Fruit fly (Drosophila melanogaster) Kc167 (cell line): ENCODE data around the gene AdamTS-B.

Experiments used
- Myc ChIP-seq: fragments of >200 bp; optimal IDR thresholded peaks from 2 replicates; lab custom pipeline; 2017; ENCODE audit warnings: missing external identifiers
- Sin3A ChIP-seq: fragments of >200 bp; optimal IDR thresholded peaks from 2 replicates; lab custom pipeline; 2018; ENCODE audit warnings: missing external identifiers
- h ChIP-seq: fragments of >200 bp; optimal IDR thresholded peaks from 3 replicates; lab custom pipeline; 2018; ENCODE audit warnings: missing external identifiers
- insv ChIP-seq: fragments of >200 bp; optimal IDR thresholded peaks from 3 replicates; lab custom pipeline; 2018; ENCODE audit warnings: missing external identifiers
- psq ChIP-seq: fragments of >200 bp; optimal IDR thresholded peaks from 2 replicates; lab custom pipeline; 2017; ENCODE audit warnings: missing external identifiers
- ttk ChIP-seq: sonication (Bioruptor generic); optimal IDR thresholded peaks from 2 replicates; lab custom pipeline; 2017; ENCODE audit warnings: missing external identifiers

AdamTS-B gene

DNA sequence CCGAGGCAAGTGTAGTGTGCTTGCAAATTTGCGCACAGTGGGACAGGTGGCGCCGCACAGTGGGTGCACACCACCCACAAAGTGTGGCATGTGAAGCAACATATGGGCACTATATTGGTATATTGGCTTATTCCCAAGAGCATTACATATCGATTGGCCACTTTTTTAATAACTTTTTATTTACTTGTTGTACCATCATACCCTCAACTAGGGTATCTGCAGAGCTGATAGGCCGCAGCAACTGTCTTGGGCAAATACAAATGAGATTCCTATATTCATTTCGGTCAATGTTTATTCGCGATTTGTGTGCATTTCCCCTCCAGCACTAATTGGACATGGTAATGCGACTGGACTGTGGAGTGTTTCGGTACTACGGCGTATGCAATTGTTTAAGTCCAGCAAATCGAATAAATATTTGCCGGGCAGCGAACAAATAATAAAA lies 26.4 kb downstream of the AdamTS-B start:
- TF ChIP-seq insv (no peak), Sin3A (no peak), h (lab: Kevin White, UChicago) (no peak)

DNA sequence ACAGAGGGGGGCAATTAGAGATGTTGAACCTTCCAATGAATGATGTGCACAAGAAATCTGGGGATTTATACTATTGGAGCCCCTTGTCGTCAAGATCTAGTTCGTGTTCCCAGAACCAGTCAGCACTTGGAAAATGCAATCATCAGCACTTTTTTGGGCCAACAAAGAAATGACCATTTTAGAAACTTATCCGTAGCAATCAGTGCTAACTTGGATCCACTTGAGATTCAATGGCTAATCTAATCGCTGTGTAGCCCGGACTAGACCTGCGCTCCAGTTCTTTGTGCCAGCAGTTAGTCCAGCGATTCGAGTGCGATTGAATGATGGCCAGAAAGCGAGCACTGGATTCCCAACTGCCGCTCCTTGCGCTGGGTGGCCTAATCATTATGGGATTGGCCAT lies 34.1 kb downstream of the AdamTS-B start, which contains the start of gene CG15773:
CG15773 (plus strand) TSS at position 301 of the 400 bp plus-strand sequence.
- TF ChIP-seq ttk (lab: Kevin White, UChicago), result no peak
- no peak for TF ChIP-seq h (lab: Kevin White, UChicago)
- no peak for TF ChIP-seq Sin3A
- TF ChIP-seq Myc (lab: Kevin White, UChicago), result no peak
- TF ChIP-seq insv, result no peak
- no peak for TF ChIP-seq psq (lab: Kevin White, UChicago)

DNA sequence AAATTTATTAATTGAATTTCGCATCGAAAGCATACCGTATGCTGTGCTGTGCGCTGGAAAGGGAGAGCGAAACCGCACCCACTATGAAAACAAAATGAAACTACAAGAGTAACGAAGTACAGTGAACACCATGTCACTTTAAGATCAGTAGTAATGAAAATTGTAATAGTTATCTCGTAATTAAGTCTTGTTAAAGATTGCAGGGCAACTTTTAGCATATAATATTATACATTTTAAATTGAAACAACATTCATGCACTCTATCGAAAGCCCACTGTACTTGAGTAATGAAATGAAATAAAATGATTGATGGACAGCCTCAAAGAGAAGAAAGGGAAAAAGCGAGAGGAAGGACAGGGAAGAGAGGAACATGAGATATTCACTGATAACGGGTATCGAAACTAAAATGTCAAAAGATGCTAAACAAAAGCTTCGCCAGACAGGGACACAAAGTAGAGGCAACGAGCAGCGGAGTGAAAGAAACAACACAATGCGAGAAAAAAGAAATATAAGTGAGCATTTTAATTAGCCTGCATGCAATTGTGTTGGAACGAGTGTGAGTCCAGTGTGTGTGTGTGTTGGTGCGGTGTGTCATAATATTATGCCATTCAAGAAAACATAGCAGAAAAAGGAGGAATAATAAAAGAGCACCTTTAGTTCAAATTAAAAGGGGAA lies 37.0 kb downstream of the AdamTS-B start:
- no peak for TF ChIP-seq psq (lab: Kevin White, UChicago)
- TF ChIP-seq insv, result no peak
- TF ChIP-seq Myc (lab: Kevin White, UChicago), result no peak
- TF ChIP-seq h (lab: Kevin White, UChicago), result no peak
- TF ChIP-seq Sin3A, result no peak
- TF ChIP-seq ttk (lab: Kevin White, UChicago), result no peak

DNA sequence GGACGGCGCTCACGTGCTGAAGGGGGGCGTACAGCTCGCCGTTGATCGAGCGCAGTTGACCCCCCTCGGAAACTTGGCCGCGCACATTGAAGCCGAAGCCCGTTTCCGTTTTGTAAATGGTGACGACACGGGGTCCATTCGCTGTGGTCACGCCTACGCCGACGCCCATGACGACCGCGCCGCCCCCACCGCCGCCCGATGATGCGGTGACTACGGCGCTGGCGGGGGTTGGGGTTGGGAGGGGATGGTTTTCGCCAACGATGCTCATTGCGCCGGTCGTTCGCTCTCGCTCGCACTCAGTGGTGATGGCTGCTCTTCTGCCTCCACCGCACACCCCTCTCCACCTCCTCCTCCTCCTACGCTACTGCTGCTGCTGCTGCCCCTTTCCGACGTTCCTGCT lies 38.8 kb downstream of the AdamTS-B start:
- TF ChIP-seq psq (lab: Kevin White, UChicago) (no peak), Myc (lab: Kevin White, UChicago) (no peak), insv (no peak), ttk (lab: Kevin White, UChicago) (no peak), h (lab: Kevin White, UChicago) (no peak), Sin3A (no peak)

DNA sequence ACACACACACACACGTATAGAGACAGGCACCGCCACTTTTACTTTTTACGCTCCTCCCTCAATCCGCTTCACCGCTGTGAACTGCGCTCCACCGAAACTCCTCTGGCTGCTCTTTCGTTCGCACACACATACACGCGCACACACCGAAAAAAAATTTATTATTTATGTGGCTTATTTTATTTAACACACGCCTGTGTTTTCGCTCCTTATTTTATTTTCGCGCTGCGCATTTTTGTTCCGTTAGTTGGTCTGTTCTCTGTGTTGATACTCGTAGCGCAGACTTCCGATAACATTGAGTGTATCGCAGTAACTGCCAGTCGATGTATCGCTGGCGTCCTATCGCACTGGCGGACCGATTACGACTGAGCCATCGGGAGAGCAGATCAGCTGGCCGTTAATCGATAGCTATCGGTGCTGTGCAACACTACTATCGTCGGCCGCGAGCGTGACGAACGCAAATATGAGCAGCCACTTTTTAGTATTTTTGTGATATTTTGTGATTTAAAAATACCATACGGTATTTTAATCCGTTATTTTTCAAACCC lies 39.4 kb downstream of the AdamTS-B start, which contains the start of gene Snx27:
Snx27 (minus strand) TSS at position 356 of the 545 bp plus-strand sequence.
- TF ChIP-seq h (lab: Kevin White, UChicago), result no peak
- TF ChIP-seq psq (lab: Kevin White, UChicago), result no peak
- TF ChIP-seq Sin3A, result no peak
- no peak for TF ChIP-seq Myc (lab: Kevin White, UChicago)
- TF ChIP-seq ttk (lab: Kevin White, UChicago), result no peak
- TF ChIP-seq insv, result no peak

DNA sequence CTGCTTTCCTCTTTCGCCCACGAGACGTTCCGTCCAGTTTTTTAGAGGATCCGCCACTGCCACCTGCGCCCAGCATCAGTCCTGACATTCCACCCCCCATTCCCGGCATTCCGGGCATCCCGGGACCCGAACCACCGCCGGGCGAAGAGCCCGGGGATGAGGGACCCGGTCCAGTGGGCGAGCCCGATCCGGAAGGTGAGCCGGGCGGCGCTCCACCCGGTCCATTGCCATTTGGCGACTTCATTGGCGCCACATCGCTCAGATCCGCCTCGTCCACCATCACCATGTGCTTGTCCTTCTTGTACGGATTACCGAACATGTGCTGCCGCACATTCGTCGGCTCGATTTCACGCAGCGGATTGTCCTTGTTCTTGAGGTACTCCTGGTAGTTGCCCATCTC lies 43.3 kb downstream of the AdamTS-B start:
- TF ChIP-seq Myc (lab: Kevin White, UChicago) (no peak), ttk (lab: Kevin White, UChicago) (no peak), Sin3A (no peak), psq (lab: Kevin White, UChicago) (no peak), insv (no peak), h (lab: Kevin White, UChicago) (no peak)

DNA sequence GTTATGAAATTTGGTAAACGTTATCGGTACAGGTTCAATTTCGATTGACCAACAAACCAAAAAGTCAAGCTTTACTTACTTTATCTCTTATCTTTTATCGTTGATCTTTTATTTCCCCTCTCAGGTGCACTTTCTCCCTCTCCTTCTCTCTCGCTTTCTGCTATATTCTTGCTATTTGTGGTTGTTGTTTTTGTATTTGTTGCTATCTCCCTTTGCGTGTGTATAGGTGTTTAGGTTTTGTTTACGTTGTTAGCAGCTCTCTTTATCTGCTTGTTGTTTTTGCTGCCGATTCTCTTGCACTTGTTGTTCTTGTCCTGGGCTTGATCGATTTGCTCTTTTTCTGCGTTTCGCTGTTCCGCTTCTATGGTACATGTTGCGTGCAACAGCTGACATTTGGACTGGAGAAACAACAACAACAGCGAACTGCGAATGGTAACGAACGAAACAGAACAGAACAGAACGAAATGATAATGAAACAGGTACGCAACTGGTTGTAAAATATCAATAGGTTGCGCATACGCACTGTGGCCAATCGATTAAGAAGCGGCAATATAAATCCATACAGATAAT lies 46.0 kb downstream of the AdamTS-B start:
- TF ChIP-seq psq (lab: Kevin White, UChicago) (no peak), Sin3A (no peak), ttk (lab: Kevin White, UChicago) (no peak), h (lab: Kevin White, UChicago) (no peak), insv (no peak), Myc (lab: Kevin White, UChicago) (no peak)

DNA sequence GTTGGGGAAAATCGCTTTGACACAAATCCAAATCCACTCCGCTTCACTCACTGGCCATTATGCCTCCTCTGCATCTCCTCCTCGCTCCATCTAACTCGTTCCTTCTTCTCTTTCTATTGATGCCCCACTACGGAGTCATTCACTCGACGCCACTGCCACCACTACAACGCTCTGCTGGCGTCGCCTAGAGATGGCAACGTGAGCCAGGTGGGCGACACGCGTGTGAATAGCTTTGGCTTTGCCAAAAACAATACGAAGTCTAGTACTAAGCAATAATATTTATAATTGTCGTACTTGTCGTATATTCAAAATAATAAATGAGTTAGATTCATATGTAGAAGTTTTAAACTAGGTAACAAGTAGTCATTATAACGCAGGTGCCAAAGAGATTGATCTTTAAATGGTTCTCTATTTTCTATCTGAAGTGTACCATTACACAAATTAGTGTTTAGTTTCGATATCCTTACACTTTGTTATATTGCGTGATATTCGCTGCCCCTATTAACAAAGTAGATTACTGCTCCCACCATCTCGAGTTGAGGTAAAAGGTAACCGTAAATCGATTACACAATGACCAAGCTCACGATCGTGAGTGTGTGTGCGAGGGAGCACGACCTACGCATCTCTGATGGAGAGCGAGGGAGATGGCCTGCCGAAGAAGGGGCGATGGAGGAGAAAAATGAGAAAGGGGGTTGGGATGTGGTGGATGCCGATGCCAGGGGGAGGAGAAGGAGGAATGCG lies 46.8 kb downstream of the AdamTS-B start:
- TF ChIP-seq insv (no peak), ttk (lab: Kevin White, UChicago) (no peak), Sin3A (no peak), Myc (lab: Kevin White, UChicago) (no peak), h (lab: Kevin White, UChicago) (no peak), psq (lab: Kevin White, UChicago) (no peak)

DNA sequence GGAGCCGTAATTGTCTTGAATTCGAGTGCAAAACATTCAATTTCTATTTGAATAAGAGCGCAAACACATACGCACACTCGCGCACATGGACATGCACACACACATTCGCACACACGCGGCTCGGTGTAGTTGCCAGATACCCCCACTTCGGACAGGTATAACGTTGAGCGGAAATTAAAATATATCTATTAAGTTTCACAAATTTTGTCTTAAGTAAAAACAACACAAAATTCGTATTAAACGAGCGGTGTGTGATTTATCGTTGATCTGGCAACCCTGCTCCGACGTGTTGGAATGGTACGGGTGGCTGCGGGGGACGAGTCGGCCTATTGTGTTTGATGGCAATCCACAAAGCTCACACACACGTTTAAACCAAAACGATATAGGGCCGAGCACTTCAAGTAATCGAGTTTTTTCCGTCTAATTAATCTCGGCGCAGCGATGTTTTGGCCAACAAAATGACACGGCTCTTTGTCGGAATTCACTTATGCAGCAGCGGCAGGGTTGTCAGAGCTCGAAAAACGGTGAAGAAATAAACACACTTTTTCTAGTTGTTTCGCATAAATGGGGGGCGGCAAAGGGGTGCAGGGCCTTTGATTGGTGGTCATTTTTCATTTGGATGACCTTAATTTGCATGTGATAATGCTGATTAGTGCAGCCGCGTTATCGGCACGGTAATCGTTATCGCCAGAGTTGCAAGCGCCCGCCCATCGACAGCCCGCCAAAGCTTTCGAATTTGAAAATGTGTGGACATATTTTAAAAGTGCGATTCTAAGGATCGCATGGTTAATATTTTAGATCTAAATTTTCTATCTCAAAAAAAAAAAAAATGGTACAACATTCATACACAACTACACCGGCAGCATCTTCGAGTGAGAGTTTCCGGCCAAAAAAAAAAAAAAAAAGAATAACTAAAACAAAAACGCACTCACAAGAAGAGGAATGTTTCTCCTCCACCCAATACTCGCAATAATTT lies 47.8 kb downstream of the AdamTS-B start:
- TF ChIP-seq h (lab: Kevin White, UChicago), result no peak
- TF ChIP-seq ttk (lab: Kevin White, UChicago), result no peak
- TF ChIP-seq Sin3A, result no peak
- TF ChIP-seq psq (lab: Kevin White, UChicago), result no peak
- TF ChIP-seq insv, result no peak
- TF ChIP-seq Myc (lab: Kevin White, UChicago), result no peak

DNA sequence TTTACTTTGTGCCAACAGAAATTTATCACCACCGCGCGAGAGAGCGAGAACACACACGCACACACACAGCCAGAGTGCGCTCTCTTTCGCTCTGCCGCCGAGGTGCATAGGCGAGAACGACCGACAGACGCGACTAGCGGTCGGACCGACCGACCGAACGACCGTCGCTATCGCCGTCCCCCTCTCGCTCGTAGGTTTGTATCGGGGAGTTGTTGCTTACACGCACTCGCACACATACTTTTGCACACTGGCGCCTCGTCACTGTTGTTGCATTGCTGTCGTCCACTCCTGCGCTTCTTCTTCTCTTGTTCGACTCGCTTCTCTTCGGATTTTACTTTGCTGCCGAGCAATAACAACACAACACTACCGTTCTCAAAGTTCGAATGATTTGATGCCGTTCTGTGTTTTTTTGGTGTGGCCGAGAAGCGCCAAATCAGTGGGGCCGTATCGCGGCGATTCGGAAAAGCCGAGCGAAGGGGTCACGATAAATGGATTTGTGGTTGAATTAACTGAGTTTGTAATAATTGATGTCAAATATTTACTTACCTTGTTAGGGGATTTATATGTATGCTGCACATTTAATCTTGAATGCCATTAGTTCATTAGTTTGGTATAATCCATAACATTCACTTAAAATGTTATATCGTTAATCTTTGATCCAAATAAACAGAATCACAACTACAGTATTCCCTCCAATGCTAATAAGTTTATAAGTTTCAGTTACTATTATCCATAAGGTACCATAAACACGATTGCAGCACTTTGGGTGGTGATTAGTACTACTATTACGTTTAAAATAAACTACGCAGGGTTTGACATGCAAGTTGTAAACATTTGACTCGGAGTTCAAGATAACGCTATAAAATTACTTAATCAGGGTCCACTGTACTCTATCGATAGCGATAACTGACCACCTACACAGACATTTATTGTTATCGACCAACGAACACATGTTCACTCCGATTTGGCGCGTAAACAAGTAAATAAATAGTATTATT lies 48.8 kb downstream of the AdamTS-B start, which contains the start of the genes IntS6 and Rtel1:
IntS6 (minus strand) TSS at position 391 of the 998 bp plus-strand sequence.
Rtel1 (plus strand) TSS at position 884 of the 998 bp plus-strand sequence.
- TF ChIP-seq insv (no peak), h (lab: Kevin White, UChicago) (no peak), Sin3A (no peak), Myc (lab: Kevin White, UChicago) (no peak), psq (lab: Kevin White, UChicago) (no peak)
